Worm (Caenorhabditis elegans) whole organism, L4 larva: ENCODE measurements around the gene nhr-16.

ENCODE experiments used
- ceh-44 ChIP-seq: fragments of 200-800 bp; sonication (Bioruptor generic); IDR thresholded peaks from 2 replicates; pipeline ENCODE4 v1.3.6; 2022; ENCODE audit warnings: missing genetic modification reagents, missing genetic modification characterization, missing compliant biosample characterization
- ceh-82 ChIP-seq: sonication (generic microtip); optimal IDR thresholded peaks from 2 replicates; lab custom pipeline; 2017; ENCODE audit warnings: missing biosample characterization, missing genetic modification characterization
- dve-1 ChIP-seq: sonication (generic microtip); optimal IDR thresholded peaks from 2 replicates; lab custom pipeline; 2017; ENCODE audit warnings: antibody characterized with exemption, mild to moderate bottlenecking, missing genetic modification characterization, missing compliant biosample characterization; ENCODE audit not compliant: insufficient read depth
- egl-27 ChIP-seq: sonication (generic microtip); optimal IDR thresholded peaks from 3 replicates; lab custom pipeline; 2017; ENCODE audit warnings: missing biosample characterization, missing genetic modification reagents, missing genetic modification characterization
- jun-1 ChIP-seq: fragments of 150-350 bp; optimal IDR thresholded peaks from 2 replicates; lab custom pipeline; 2014; ENCODE audit warnings: missing biosample characterization, missing genetic modification reagents, missing genetic modification characterization
- lin-29 ChIP-seq: fragments of 200-800 bp; sonication (Bioruptor generic); IDR thresholded peaks from 2 replicates; pipeline ENCODE4 v1.3.6; 2022; ENCODE audit warnings: missing genetic modification reagents, missing genetic modification characterization, missing compliant biosample characterization
- lsy-2 ChIP-seq, 2 experiments: fragments of 150-350 bp in 1 of 2; sonication (generic microtip) in 1 of 2; optimal IDR thresholded peaks; 2 replicates each; lab custom pipeline; 2014 to 2017; ENCODE audit warnings: missing biosample characterization in 2 of 2, missing genetic modification characterization in 2 of 2
- nhr-11 ChIP-seq: fragments of 150-350 bp; optimal IDR thresholded peaks from 2 replicates; lab custom pipeline; 2014; ENCODE audit warnings: missing biosample characterization, missing genetic modification characterization
- nhr-25 ChIP-seq: sonication (generic microtip); optimal IDR thresholded peaks from 2 replicates; lab custom pipeline; 2017; ENCODE audit warnings: missing genetic modification characterization, mild to moderate bottlenecking, missing compliant biosample characterization, antibody characterized with exemption, moderate library complexity, borderline replicate concordance; ENCODE audit not compliant: insufficient read depth
- nhr-76 ChIP-seq: fragments of 150-350 bp; optimal IDR thresholded peaks from 2 replicates; lab custom pipeline; 2014; ENCODE audit warnings: missing biosample characterization, missing genetic modification characterization
- zfp-3 ChIP-seq: fragments of 200-800 bp; sonication (Bioruptor generic); conservative IDR thresholded peaks from 2 replicates; pipeline ENCODE4 v1.3.6; 2022; ENCODE audit warnings: missing genetic modification reagents, missing genetic modification characterization, missing compliant biosample characterization

- TF ChIP-seq egl-27, result no peak
- TF ChIP-seq nhr-25 (tag; lab: Kevin White, UChicago), result no peak
- TF ChIP-seq nhr-76 (tag; lab: Kevin White, UChicago), result no peak
- no peak for TF ChIP-seq ceh-44
- TF ChIP-seq dve-1 (tag; lab: Kevin White, UChicago), result no peak
- no peak for TF ChIP-seq jun-1
- no peak for TF ChIP-seq ceh-82 (tag; lab: Kevin White, UChicago)
- TF ChIP-seq zfp-3 (GFP tag; lab: Robert Waterston, UW), result no peak
- TF ChIP-seq lsy-2 (tag; optimal IDR thresholded peaks at IDR 0.05; lab: Kevin White, UChicago), result no peak
- TF ChIP-seq nhr-11 (tag; lab: Kevin White, UChicago), result no peak
- TF ChIP-seq lin-29 (GFP tag; lab: Robert Waterston, UW), result no peak
These were observed 2.7 kb downstream of the nhr-16 start for ce11 chrII:4441278-4441677.
